Worm (Caenorhabditis elegans) whole organism, early embryonic: ENCODE results near the gene F41G4.7.
"Not testable (repeated sequence)": the region's sequence is repeated elsewhere in the genome, so short reads cannot be mapped to it uniquely, and the experiment has no call there.

ENCODE experiments used
- B0310.2 ChIP-seq: sonication (generic microtip); optimal IDR thresholded peaks from 2 replicates; lab custom pipeline; 2016; ENCODE audit warnings: mild to moderate bottlenecking, missing genetic modification characterization, missing compliant biosample characterization
- F13C5.2 ChIP-seq: sonication (generic microtip); optimal IDR thresholded peaks from 2 replicates; lab custom pipeline; 2017; ENCODE audit warnings: mild to moderate bottlenecking, missing genetic modification characterization, inconsistent platforms, missing compliant biosample characterization
- aly-1 ChIP-seq: sonication (generic microtip); optimal IDR thresholded peaks from 2 replicates; lab custom pipeline; 2016; ENCODE audit warnings: missing genetic modification characterization, missing compliant biosample characterization
- ama-1 ChIP-seq: fragments of 150-350 bp; optimal IDR thresholded peaks from 2 replicates; lab custom pipeline; 2014
- ceh-13 ChIP-seq: fragments of 200-800 bp; sonication (Bioruptor generic); optimal IDR thresholded peaks from 2 replicates; lab custom pipeline; 2018; ENCODE audit warnings: mild to moderate bottlenecking, missing genetic modification characterization, missing compliant biosample characterization
- ceh-36 ChIP-seq: sonication (generic microtip); optimal IDR thresholded peaks from 2 replicates; lab custom pipeline; 2016; ENCODE audit warnings: missing genetic modification characterization, inconsistent platforms, missing compliant biosample characterization
- ets-7 ChIP-seq: sonication (generic microtip); optimal IDR thresholded peaks from 2 replicates; lab custom pipeline; 2016; ENCODE audit warnings: missing genotype, missing genetic modification characterization, missing compliant biosample characterization
- flt-1 ChIP-seq: fragments of 200-800 bp; sonication (Bioruptor generic); IDR thresholded peaks from 2 replicates; pipeline ENCODE4 v1.3.6; 2022; ENCODE audit warnings: missing genetic modification characterization, missing compliant biosample characterization
- hmbx-1 ChIP-seq: sonication (generic microtip); optimal IDR thresholded peaks from 2 replicates; lab custom pipeline; 2016; ENCODE audit warnings: mild to moderate bottlenecking, missing genetic modification characterization, missing compliant biosample characterization
- hmg-4 ChIP-seq: fragments of 200-800 bp; sonication (Bioruptor generic); optimal IDR thresholded peaks from 2 replicates; lab custom pipeline; 2018; ENCODE audit warnings: mild to moderate bottlenecking, missing genetic modification characterization, missing compliant biosample characterization
- hnd-1 ChIP-seq: sonication (generic microtip); optimal IDR thresholded peaks from 2 replicates; lab custom pipeline; 2016; ENCODE audit warnings: missing genetic modification characterization, missing compliant biosample characterization
- pes-1 ChIP-seq: fragments of 200-800 bp; sonication (Bioruptor generic); IDR thresholded peaks from 2 replicates; pipeline ENCODE4 v1.3.6; 2022; ENCODE audit warnings: missing genetic modification reagents, missing genetic modification characterization, missing compliant biosample characterization
- scrt-1 ChIP-seq: fragments of 200-800 bp; sonication (Bioruptor generic); IDR thresholded peaks from 2 replicates; pipeline ENCODE4 v1.3.6; 2022; ENCODE audit warnings: missing genetic modification characterization, missing compliant biosample characterization
- sea-1 ChIP-seq: fragments of 200-800 bp; sonication (Bioruptor generic); conservative IDR thresholded peaks from 2 replicates; pipeline ENCODE4 v1.3.6; 2022; ENCODE audit warnings: missing genetic modification characterization, missing compliant biosample characterization
- tbx-11 ChIP-seq: fragments of 200-800 bp; sonication (Bioruptor generic); IDR thresholded peaks from 2 replicates; pipeline ENCODE4 v1.3.6; 2022; ENCODE audit warnings: missing genetic modification characterization, missing compliant biosample characterization
- tbx-37 ChIP-seq: fragments of 200-800 bp; sonication (Bioruptor generic); conservative IDR thresholded peaks from 2 replicates; pipeline ENCODE4 v1.3.6; 2022; ENCODE audit warnings: missing genetic modification reagents, missing genetic modification characterization, missing compliant biosample characterization
- tra-4 ChIP-seq: sonication (generic microtip); optimal IDR thresholded peaks from 2 replicates; lab custom pipeline; 2017; ENCODE audit warnings: missing genetic modification characterization, missing compliant biosample characterization

Gene F41G4.7

ce11 chrX:16865016-16865415 lies 28.8 kb upstream of the F41G4.7 start:
- TF ChIP-seq hnd-1 (tag; lab: Kevin White, UChicago) (no peak), hmbx-1 (tag; lab: Kevin White, UChicago) (no peak), scrt-1 (GFP tag; lab: Robert Waterston, UW) (no peak), flt-1 (GFP tag; lab: Robert Waterston, UW) (no peak), ama-1 (lab: Kevin White, UChicago) (no peak), sea-1 (GFP tag; lab: Robert Waterston, UW) (no peak), ceh-36 (no peak), B0310.2 (no peak), tra-4 (tag; lab: Kevin White, UChicago) (no peak)

ce11 chrX:16863320-16863719 lies 27.1 kb upstream of the F41G4.7 start:
- no peak for TF ChIP-seq aly-1 (tag; lab: Kevin White, UChicago)
- TF ChIP-seq F13C5.2, result no peak
- TF ChIP-seq hmbx-1 (tag; lab: Kevin White, UChicago), result no peak

- no peak for TF ChIP-seq ama-1 (lab: Kevin White, UChicago)
- no peak for TF ChIP-seq hmbx-1 (tag; lab: Kevin White, UChicago)
- no peak for TF ChIP-seq ceh-36
- no peak for TF ChIP-seq flt-1 (GFP tag; lab: Robert Waterston, UW)
- TF ChIP-seq aly-1 (tag; lab: Kevin White, UChicago), result no peak
- no peak for TF ChIP-seq ceh-13 (GFP tag; lab: Kevin White, UChicago)
- no peak for TF ChIP-seq tra-4 (tag; lab: Kevin White, UChicago)
- TF ChIP-seq F13C5.2, result no peak
- TF ChIP-seq tbx-37 (GFP tag; lab: Robert Waterston, UW), result no peak
- TF ChIP-seq B0310.2, result no peak
- TF ChIP-seq hnd-1 (tag; lab: Kevin White, UChicago), result no peak
These were observed 23.8 kb upstream of the F41G4.7 start, which contains the start of gene T20F7.3 for ce11 chrX:16859956-16860446. Gene T20F7.3 (plus strand): TSS chrX:16860396.

- TF ChIP-seq B0310.2, result no peak
- TF ChIP-seq hnd-1 (tag; lab: Kevin White, UChicago), result no peak
- TF ChIP-seq scrt-1 (GFP tag; lab: Robert Waterston, UW), result no peak
- no peak for TF ChIP-seq F13C5.2
- no peak for TF ChIP-seq hmg-4 (GFP tag; lab: Kevin White, UChicago)
- no peak for TF ChIP-seq flt-1 (GFP tag; lab: Robert Waterston, UW)
- no peak for TF ChIP-seq ceh-36
- TF ChIP-seq ets-7 (tag; lab: Kevin White, UChicago), result no peak
- TF ChIP-seq tra-4 (tag; lab: Kevin White, UChicago), result no peak
- no peak for TF ChIP-seq tbx-11 (GFP tag; lab: Robert Waterston, UW)
These were observed 8.7 kb upstream of the F41G4.7 start, which contains the start of gene F41G4.8 for ce11 chrX:16844924-16845323. Gene F41G4.8 (minus strand): TSS chrX:16845024.

ce11 chrX:16842935-16843334 lies 6.7 kb upstream of the F41G4.7 start:
- TF ChIP-seq sea-1 (GFP tag; lab: Robert Waterston, UW), result no peak
- no peak for TF ChIP-seq tbx-37 (GFP tag; lab: Robert Waterston, UW)
- TF ChIP-seq F13C5.2, result no peak
- no peak for TF ChIP-seq hmbx-1 (tag; lab: Kevin White, UChicago)
- no peak for TF ChIP-seq flt-1 (GFP tag; lab: Robert Waterston, UW)
- TF ChIP-seq tra-4 (tag; lab: Kevin White, UChicago), result no peak
- TF ChIP-seq hnd-1 (tag; lab: Kevin White, UChicago), result no peak
- TF ChIP-seq aly-1 (tag; lab: Kevin White, UChicago), result no peak
- no peak for TF ChIP-seq ama-1 (lab: Kevin White, UChicago)
- TF ChIP-seq B0310.2, result no peak
- no peak for TF ChIP-seq scrt-1 (GFP tag; lab: Robert Waterston, UW)

- TF ChIP-seq tra-4 (tag; lab: Kevin White, UChicago), result no peak
- no peak for TF ChIP-seq scrt-1 (GFP tag; lab: Robert Waterston, UW)
- TF ChIP-seq hnd-1 (tag; lab: Kevin White, UChicago), result no peak
- no peak for TF ChIP-seq ets-7 (tag; lab: Kevin White, UChicago)
- no peak for TF ChIP-seq ceh-36
These were observed 4.5 kb upstream of the F41G4.7 start, which contains the start of gene dyla-1 for ce11 chrX:16840738-16841137. Gene dyla-1 (plus strand): TSS chrX:16841038.

- not testable (repeated sequence) for TF ChIP-seq F13C5.2, B0310.2, ceh-36
These were observed 1.5 kb downstream of the F41G4.7 start, which contains the start of gene F41G4.13 for ce11 chrX:16834691-16835090. Gene F41G4.13 (minus strand): TSS chrX:16834791.

ce11 chrX:16826500-16826899 lies 9.7 kb downstream of the F41G4.7 start:
- TF ChIP-seq ama-1 (lab: Kevin White, UChicago), result no peak
- no peak for TF ChIP-seq sea-1 (GFP tag; lab: Robert Waterston, UW)
- TF ChIP-seq hmg-4 (GFP tag; lab: Kevin White, UChicago), result no peak
- no peak for TF ChIP-seq flt-1 (GFP tag; lab: Robert Waterston, UW)
- no peak for TF ChIP-seq tbx-37 (GFP tag; lab: Robert Waterston, UW)
- no peak for TF ChIP-seq hmbx-1 (tag; lab: Kevin White, UChicago)
- no peak for TF ChIP-seq aly-1 (tag; lab: Kevin White, UChicago)
- no peak for TF ChIP-seq B0310.2
- no peak for TF ChIP-seq scrt-1 (GFP tag; lab: Robert Waterston, UW)
- no peak for TF ChIP-seq F13C5.2
- TF ChIP-seq tbx-11 (GFP tag; lab: Robert Waterston, UW), result no peak
- no peak for TF ChIP-seq ceh-13 (GFP tag; lab: Kevin White, UChicago)
- no peak for TF ChIP-seq ets-7 (tag; lab: Kevin White, UChicago)
- TF ChIP-seq tra-4 (tag; lab: Kevin White, UChicago), result no peak
- no peak for TF ChIP-seq pes-1
- TF ChIP-seq ceh-36, result no peak
- TF ChIP-seq hnd-1 (tag; lab: Kevin White, UChicago), result no peak
